Fruit fly (Drosophila melanogaster) whole organism, wandering third instar larva: ENCODE data around the gene Tsp96F.

Source experiments
- Abd-B ChIP-seq: fragments of >200 bp; optimal IDR thresholded peaks from 2 replicates; lab custom pipeline; 2017; ENCODE audit warnings: missing biosample characterization, missing genetic modification characterization
- CG32264 ChIP-seq: fragments of 200-800 bp; sonication (Bioruptor generic); optimal IDR thresholded peaks from 2 replicates; lab custom pipeline; 2016; ENCODE audit warnings: missing biosample characterization, missing genetic modification characterization
- Dfd ChIP-seq: fragments of >200 bp; optimal IDR thresholded peaks from 2 replicates; lab custom pipeline; 2017; ENCODE audit warnings: missing biosample characterization, missing genetic modification characterization
- Dif ChIP-seq: fragments of 200-275, 200-300 bp; sonication (Bioruptor generic); optimal IDR thresholded peaks from 2 replicates; lab custom pipeline; 2018; ENCODE audit warnings: missing biosample characterization, missing genetic modification characterization; ENCODE audit not compliant: partially characterized antibody
- N ChIP-seq: fragments of >200 bp; optimal IDR thresholded peaks from 2 replicates; lab custom pipeline; 2018; ENCODE audit warnings: missing biosample characterization, missing external identifiers, missing genetic modification characterization
- OdsH ChIP-seq: fragments of 200-800 bp; sonication (Bioruptor generic); optimal IDR thresholded peaks from 2 replicates; lab custom pipeline; 2016; ENCODE audit warnings: missing biosample characterization, mild to moderate bottlenecking, missing genetic modification characterization
- brk ChIP-seq: fragments of 200-800 bp; sonication (Bioruptor generic); optimal IDR thresholded peaks from 2 replicates; lab custom pipeline; 2016; ENCODE audit warnings: missing biosample characterization, mild to moderate bottlenecking, missing genetic modification characterization
- dl ChIP-seq, 2 experiments: fragments of 175-275, 200-275 bp in 1 of 2; fragments of 200-275 bp in 1 of 2; sonication (Bioruptor generic); optimal IDR thresholded peaks; lab custom pipeline; 2018; ENCODE audit warnings: mild to moderate bottlenecking in 2 of 2, missing biosample characterization in 2 of 2, missing genetic modification characterization in 2 of 2, moderate library complexity in 2 of 2; ENCODE audit not compliant: partially characterized antibody in 2 of 2, insufficient read depth in 1 of 2
- dsf ChIP-seq: sonication (Bioruptor generic); optimal IDR thresholded peaks from 2 replicates; lab custom pipeline; 2016; ENCODE audit warnings: missing biosample characterization, missing genetic modification characterization, borderline replicate concordance
- jim ChIP-seq: fragments of 175-275, 200-325 bp; sonication (Bioruptor generic); optimal IDR thresholded peaks from 2 replicates; lab custom pipeline; 2016; ENCODE audit warnings: missing biosample characterization, mild to moderate bottlenecking, missing genetic modification characterization
- woc ChIP-seq: sonication (Bioruptor generic); optimal IDR thresholded peaks from 2 replicates; lab custom pipeline; 2016; ENCODE audit warnings: missing biosample characterization, mild to moderate bottlenecking, missing genetic modification characterization

- TF ChIP-seq Dfd, result no peak
- TF ChIP-seq CG32264 (GFP tag; lab: Kevin White, UChicago), result no peak
- no peak for TF ChIP-seq Dif (GFP tag; lab: Kevin White, UChicago)
- TF ChIP-seq dl (GFP tag; optimal IDR thresholded peaks at IDR 0.05; lab: Kevin White, UChicago; ENCODE audit: insufficient read depth in 1 of 2, partially characterized antibody in 2 of 2), result no peak
- TF ChIP-seq jim (GFP tag; lab: Kevin White, UChicago), result no peak
- no peak for TF ChIP-seq brk (GFP tag; lab: Kevin White, UChicago)
- TF ChIP-seq N (GFP tag; lab: Kevin White, UChicago), result no peak
- TF ChIP-seq OdsH, result no peak
- no peak for TF ChIP-seq dsf (GFP tag; lab: Kevin White, UChicago)
- TF ChIP-seq Abd-B (GFP tag; lab: Kevin White, UChicago), result no peak
- no peak for TF ChIP-seq woc (GFP tag; lab: Kevin White, UChicago)
Measured at dm6 chr3R:25851224-25851682, 30.0 kb downstream of the Tsp96F start, which contains the start of the genes CG14545 and CG5886.
